Worm (Caenorhabditis elegans): ENCODE data around the gene pipp-4P.

pipp-4P gene

DNA sequence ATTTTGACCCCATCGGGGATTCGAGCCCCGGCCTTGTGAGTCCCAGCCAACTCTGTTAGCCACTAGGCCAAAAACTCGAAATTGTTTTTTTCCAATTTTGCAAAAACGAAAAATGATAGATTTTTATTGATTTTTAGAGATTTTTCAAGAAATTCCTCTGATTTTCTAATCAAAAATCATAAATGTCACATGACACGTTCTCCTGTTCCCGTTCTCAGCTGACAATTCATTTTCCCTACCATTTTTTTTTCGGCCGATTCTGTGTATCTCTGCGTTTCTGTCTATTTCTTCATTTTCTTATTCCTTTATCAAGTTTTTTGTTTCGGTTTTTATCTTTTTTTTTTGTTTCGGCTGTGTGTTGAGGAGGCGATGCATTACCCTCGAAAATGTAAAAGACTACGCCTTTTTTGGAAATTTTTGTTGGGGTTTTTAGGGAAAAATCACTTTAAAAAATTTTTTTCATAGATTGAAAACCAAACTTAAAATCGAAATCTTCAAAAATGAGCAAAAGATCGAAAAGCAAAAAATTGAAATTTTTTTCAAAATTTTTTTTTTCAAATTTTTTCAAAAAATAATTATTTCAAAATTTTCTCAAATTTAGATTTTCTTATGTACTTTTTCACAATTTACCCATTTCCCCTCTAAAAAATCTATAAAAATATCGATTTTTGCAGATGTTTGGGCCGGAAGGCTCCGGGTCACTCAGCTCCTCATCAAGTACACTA lies 55.2 kb downstream of the pipp-4P start, which contains the start of gene klf-1:
Gene klf-1, plus strand, starts transcription at position 675 of the 725 bp plus-strand sequence.
- no peak for TF ChIP-seq mxl-1 (tag; optimal IDR thresholded peaks at IDR 0.05)
- TF ChIP-seq snpc-3.4 (tag; optimal IDR thresholded peaks at IDR 0.05) = no peak
- 0 out of 2 replicates have a peak, but pooled peaks have one; percentile 15 for TF ChIP-seq mcd-1 (GFP tag; IDR thresholded peaks at IDR 0.05)
- no peak for TF ChIP-seq B0019.2 (GFP tag; conservative IDR thresholded peaks at IDR 0.05)
- no peak for TF ChIP-seq ztf-22 (GFP tag; optimal IDR thresholded peaks at IDR 0.05)
- 0 out of 2 replicates have a peak, but pooled peaks have one; percentile 42 for TF ChIP-seq C06A6.2 (GFP tag; conservative IDR thresholded peaks at IDR 0.05)
- no peak for TF ChIP-seq ccch-3 (GFP tag; optimal IDR thresholded peaks at IDR 0.05)
- TF ChIP-seq cebp-1 (GFP tag; IDR thresholded peaks at IDR 0.05) = no peak
- peak; percentile 53 for TF ChIP-seq cebp-1 (tag; optimal IDR thresholded peaks at IDR 0.05)
- peak in 1 of 2 experiments; percentile 11 for TF ChIP-seq let-607 (tag; optimal IDR thresholded peaks at IDR 0.05)
- TF ChIP-seq ztf-3 (GFP tag; optimal IDR thresholded peaks at IDR 0.05) = no peak
- TF ChIP-seq F37B4.10 (GFP tag; IDR thresholded peaks at IDR 0.05) = no peak
- TF ChIP-seq rec-8 (tag; optimal IDR thresholded peaks at IDR 0.05) = no peak
- TF ChIP-seq nfyb-1 (GFP tag; IDR thresholded peaks at IDR 0.05) = peak; percentile 24; the same call in 1 of the 2 replicates
- no peak for TF ChIP-seq C17E4.6 (GFP tag; IDR thresholded peaks at IDR 0.05)
- no peak for TF ChIP-seq gei-17 (GFP tag; optimal IDR thresholded peaks at IDR 0.05)
- no peak for TF ChIP-seq tbx-9 (tag; optimal IDR thresholded peaks at IDR 0.05; ENCODE audit: borderline replicate concordance)
- TF ChIP-seq hlh-12 (tag; optimal IDR thresholded peaks at IDR 0.05) = no peak
- no peak for TF ChIP-seq egl-18 (GFP tag; IDR thresholded peaks at IDR 0.05)
- no peak for TF ChIP-seq akir-1 (GFP tag; optimal IDR thresholded peaks at IDR 0.05)
- peak; percentile 9 for TF ChIP-seq tbp1 (GFP tag; optimal IDR thresholded peaks at IDR 0.05)
- no peak for TF ChIP-seq ceh-91 (GFP tag; IDR thresholded peaks at IDR 0.05)
- no peak for TF ChIP-seq sea-2 (GFP tag; IDR thresholded peaks at IDR 0.05)
- TF ChIP-seq ZK185.1 (tag; optimal IDR thresholded peaks at IDR 0.05; ENCODE audit: poor library complexity, severe bottlenecking) = no peak
- TF ChIP-seq fkh-3 (tag; optimal IDR thresholded peaks at IDR 0.05) = no peak
- TF ChIP-seq xnd-1 (tag; optimal IDR thresholded peaks at IDR 0.05) = no peak
- no peak for TF ChIP-seq cebp-2 (GFP tag; IDR thresholded peaks at IDR 0.05)
- peak; percentile 60 for TF ChIP-seq lin-40 (tag; optimal IDR thresholded peaks at IDR 0.05)
- peak; percentile 57 for TF ChIP-seq dox-1 (GFP tag; IDR thresholded peaks at IDR 0.05)
- no peak for TF ChIP-seq Y53F4B.3 (GFP tag; IDR thresholded peaks at IDR 0.05)
- TF ChIP-seq nfya-1 (tag; optimal IDR thresholded peaks at IDR 0.05; ENCODE audit: borderline replicate concordance, insufficient read depth) = no peak
- no peak for TF ChIP-seq dpff-1 (tag; optimal IDR thresholded peaks at IDR 0.05)
- TF ChIP-seq snpc-1.1 (tag; optimal IDR thresholded peaks at IDR 0.05; ENCODE audit: insufficient read depth) = no peak
- TF ChIP-seq him-1 (tag; optimal IDR thresholded peaks at IDR 0.05) = no peak
- no peak for TF ChIP-seq lin-35 (GFP tag; optimal IDR thresholded peaks at IDR 0.05)
- TF ChIP-seq T07F8.4 (tag; optimal IDR thresholded peaks at IDR 0.05) = no peak
- TF ChIP-seq rpc-1 (optimal IDR thresholded peaks at IDR 0.05) = no peak
- TF ChIP-seq rpc-1 (tag; optimal IDR thresholded peaks at IDR 0.05) = peak; percentile 52
- TF ChIP-seq F39B2.1 (GFP tag; IDR thresholded peaks at IDR 0.05) = no peak
- no peak for TF ChIP-seq madf-3 (GFP tag; IDR thresholded peaks at IDR 0.05)
- peak; percentile 33 for TF ChIP-seq attf-5 (GFP tag; optimal IDR thresholded peaks at IDR 0.05)
- no peak for TF ChIP-seq die-1 (tag; optimal IDR thresholded peaks at IDR 0.05)
- TF ChIP-seq tlf-1 (GFP tag; optimal IDR thresholded peaks at IDR 0.05) = no peak
- TF ChIP-seq Y95B8A.8 (GFP tag; IDR thresholded peaks at IDR 0.05) = no peak
- no peak for TF ChIP-seq ceh-100 (GFP tag; IDR thresholded peaks at IDR 0.05)
- TF ChIP-seq nhr-80 (tag; optimal IDR thresholded peaks at IDR 0.05) = peak; percentile 84
- no peak for TF ChIP-seq madf-8 (GFP tag; conservative IDR thresholded peaks at IDR 0.05)

Data from whole organism, young adult.